Worm (Caenorhabditis elegans) whole organism, L4 larva: ENCODE measurements around the gene dop-2.

ENCODE experiments used
- F44E2.7 ChIP-seq: fragments of 200-800 bp; sonication (Bioruptor generic); IDR thresholded peaks from 2 replicates; pipeline ENCODE4 v2.1.2; 2022; ENCODE audit warnings: missing genetic modification characterization, missing compliant biosample characterization
- Y105C5A.15 ChIP-seq: fragments of 200-800 bp; sonication (Bioruptor generic); IDR thresholded peaks from 2 replicates; pipeline ENCODE4 v1.3.6; 2022; ENCODE audit warnings: missing genetic modification characterization, missing compliant biosample characterization
- Y5F2A.4 ChIP-seq: fragments of 200-800 bp; sonication (Bioruptor generic); optimal IDR thresholded peaks from 2 replicates; lab custom pipeline; 2018; ENCODE audit warnings: mild to moderate bottlenecking, missing genetic modification characterization, missing compliant biosample characterization
- aly-2 ChIP-seq: sonication (generic microtip); optimal IDR thresholded peaks from 2 replicates; lab custom pipeline; 2018; ENCODE audit warnings: missing biosample characterization, missing genetic modification characterization
- ces-1 ChIP-seq: fragments of 150-350 bp; sonication (generic microtip); optimal IDR thresholded peaks from 4 replicates; lab custom pipeline; 2014; ENCODE audit warnings: missing biosample characterization, missing genetic modification reagents, missing genetic modification characterization
- dmd-9 ChIP-seq: fragments of 200-800 bp; sonication (Bioruptor generic); IDR thresholded peaks from 2 replicates; pipeline ENCODE4 v1.3.6; 2022; ENCODE audit warnings: missing genetic modification reagents, missing genetic modification characterization, missing compliant biosample characterization
- fkh-10 ChIP-seq: fragments of 150-350 bp; optimal IDR thresholded peaks from 2 replicates; lab custom pipeline; 2014; ENCODE audit warnings: missing biosample characterization, missing genetic modification reagents, missing genetic modification characterization
- fos-1 ChIP-seq: fragments of 150-350 bp; optimal IDR thresholded peaks from 2 replicates; lab custom pipeline; 2014; ENCODE audit warnings: missing biosample characterization, missing genetic modification characterization
- lin-39 ChIP-seq: fragments of 150-350 bp; optimal IDR thresholded peaks from 2 replicates; lab custom pipeline; 2014; ENCODE audit warnings: missing biosample characterization, missing genetic modification reagents, missing genetic modification characterization
- mxl-2 ChIP-seq: fragments of 200-800 bp; sonication (Bioruptor generic); conservative IDR thresholded peaks from 2 replicates; pipeline ENCODE4 v1.3.6; 2022; ENCODE audit warnings: missing genetic modification reagents, missing genetic modification characterization, missing compliant biosample characterization
- skn-1 ChIP-seq: fragments of 150-350 bp; optimal IDR thresholded peaks from 2 replicates; lab custom pipeline; 2014; ENCODE audit warnings: missing biosample characterization, missing genetic modification characterization
- unc-62 ChIP-seq, 3 experiments: fragments of 150-350 bp in 1 of 3; sonication (generic microtip); optimal IDR thresholded peaks in 2 of 3; peaks in 1 of 3; 1 replicate in 1 of 3; 2 replicates in 2 of 3; lab custom pipeline; 2014 to 2017; ENCODE audit warnings: missing biosample characterization in 3 of 3, missing genetic modification characterization in 3 of 3, missing genetic modification reagents in 3 of 3, missing genotype in 1 of 3

ce11 chrV:9632348-9632747 lies 24.0 kb downstream of the dop-2 start:
- TF ChIP-seq aly-2 (no peak), ces-1 (no peak), Y105C5A.15 (no peak), lin-39 (tag; lab: Kevin White, UChicago) (no peak), fos-1 (tag; lab: Kevin White, UChicago) (no peak), F44E2.7 (GFP tag; lab: Robert Waterston, UW) (no peak), mxl-2 (GFP tag; lab: Robert Waterston, UW) (no peak), Y5F2A.4 (GFP tag; lab: Kevin White, UChicago) (no peak), skn-1 (tag; lab: Kevin White, UChicago) (no peak), unc-62 (GFP tag; optimal IDR thresholded peaks at IDR 0.05 in 1 of 2; lab: Kevin White, UChicago) (no peak), unc-62 (tag; optimal IDR thresholded peaks at IDR 0.05; lab: Kevin White, UChicago) (no peak), fkh-10 (GFP tag; lab: Kevin White, UChicago) (no peak), dmd-9 (GFP tag; lab: Robert Waterston, UW) (no peak)
